Worm (Caenorhabditis elegans) whole organism, young adult: ENCODE data around the gene cif-1.

ENCODE experiments used
- B0019.2 ChIP-seq: fragments of 200-800 bp; sonication (Bioruptor generic); conservative IDR thresholded peaks from 2 replicates; pipeline ENCODE4 v1.3.6; 2022; ENCODE audit warnings: missing genetic modification reagents, missing genetic modification characterization, missing compliant biosample characterization
- F23B12.7 ChIP-seq: sonication (generic microtip); optimal IDR thresholded peaks from 2 replicates; lab custom pipeline; 2017; ENCODE audit warnings: missing genetic modification characterization, mild to moderate bottlenecking, missing compliant biosample characterization, antibody characterized with exemption, moderate library complexity; ENCODE audit not compliant: insufficient read depth
- F37B4.10 ChIP-seq: fragments of 200-800 bp; sonication (Bioruptor generic); IDR thresholded peaks from 2 replicates; pipeline ENCODE4 v1.3.6; 2022; ENCODE audit warnings: missing genetic modification characterization, missing compliant biosample characterization
- F57A8.1 ChIP-seq: fragments of 200-800 bp; sonication (Bioruptor generic); optimal IDR thresholded peaks from 2 replicates; lab custom pipeline; 2018; ENCODE audit warnings: mild to moderate bottlenecking, missing genetic modification characterization, moderate library complexity, missing compliant biosample characterization
- F57C9.4 ChIP-seq: sonication (generic microtip); optimal IDR thresholded peaks from 2 replicates; lab custom pipeline; 2017; ENCODE audit warnings: mild to moderate bottlenecking, missing genetic modification characterization, missing compliant biosample characterization
- Y79H2A.3 ChIP-seq: fragments of 200-800 bp; sonication (Bioruptor generic); conservative IDR thresholded peaks from 2 replicates; pipeline ENCODE4 v1.3.6; 2022; ENCODE audit warnings: missing genetic modification reagents, missing genetic modification characterization, missing compliant biosample characterization
- ZK185.1 ChIP-seq: sonication (generic microtip); optimal IDR thresholded peaks from 2 replicates; lab custom pipeline; 2016; ENCODE audit warnings: mild to moderate bottlenecking, missing genetic modification characterization, missing compliant biosample characterization; ENCODE audit not compliant: poor library complexity, severe bottlenecking
- attf-3 ChIP-seq: fragments of 200-800 bp; sonication (Bioruptor generic); conservative IDR thresholded peaks from 2 replicates; pipeline ENCODE4 v1.3.6; 2022; ENCODE audit warnings: missing genetic modification reagents, missing genetic modification characterization, missing compliant biosample characterization
- attf-5 ChIP-seq: fragments of 200-800 bp; sonication (Bioruptor generic); optimal IDR thresholded peaks from 2 replicates; lab custom pipeline; 2018; ENCODE audit warnings: mild to moderate bottlenecking, missing genetic modification characterization, missing compliant biosample characterization
- attf-6 ChIP-seq: fragments of 200-800 bp; sonication (Bioruptor generic); IDR thresholded peaks from 2 replicates; pipeline ENCODE4 v1.3.6; 2022; ENCODE audit warnings: missing genetic modification reagents, missing genetic modification characterization, missing compliant biosample characterization
- cebp-1 ChIP-seq, 2 experiments: fragments of 200-800 bp in 1 of 2; sonication (Bioruptor generic) in 1 of 2; sonication (generic microtip) in 1 of 2; IDR thresholded peaks in 1 of 2; optimal IDR thresholded peaks in 1 of 2; 2 replicates each; pipeline versions ENCODE4 v1.3.6 to Lab custom; 2017 to 2022; ENCODE audit warnings: missing compliant biosample characterization in 2 of 2, missing genetic modification characterization in 2 of 2, mild to moderate bottlenecking in 1 of 2, missing genetic modification reagents in 1 of 2, moderate library complexity in 1 of 2
- ceh-100 ChIP-seq: fragments of 200-800 bp; sonication (Bioruptor generic); IDR thresholded peaks from 2 replicates; pipeline ENCODE4 v1.3.6; 2022; ENCODE audit warnings: missing genetic modification reagents, missing genetic modification characterization, missing compliant biosample characterization
- ceh-91 ChIP-seq: fragments of 200-800 bp; sonication (Bioruptor generic); IDR thresholded peaks from 2 replicates; pipeline ENCODE4 v1.3.6; 2022; ENCODE audit warnings: missing genetic modification reagents, missing genetic modification characterization, missing compliant biosample characterization
- chd-7 ChIP-seq: sonication (generic microtip); optimal IDR thresholded peaks from 2 replicates; lab custom pipeline; 2016; ENCODE audit warnings: mild to moderate bottlenecking, missing genetic modification characterization, moderate library complexity, missing compliant biosample characterization
- dox-1 ChIP-seq: fragments of 200-800 bp; sonication (Bioruptor generic); IDR thresholded peaks from 2 replicates; pipeline ENCODE4 v1.3.6; 2022; ENCODE audit warnings: missing genetic modification reagents, missing genetic modification characterization, missing compliant biosample characterization
- egl-18 ChIP-seq: fragments of 200-800 bp; sonication (Bioruptor generic); IDR thresholded peaks from 2 replicates; pipeline ENCODE4 v1.3.6; 2022; ENCODE audit warnings: missing genetic modification reagents, missing genetic modification characterization, missing compliant biosample characterization
- egrh-3 ChIP-seq: fragments of 200-800 bp; sonication (Bioruptor generic); IDR thresholded peaks from 2 replicates; pipeline ENCODE4 v1.3.6; 2022; ENCODE audit warnings: missing genetic modification reagents, missing genetic modification characterization, missing compliant biosample characterization
- hmg-20 ChIP-seq: fragments of 200-800 bp; sonication (Bioruptor generic); IDR thresholded peaks from 2 replicates; pipeline ENCODE4 v1.3.6; 2022; ENCODE audit warnings: missing genetic modification reagents, missing genetic modification characterization, missing compliant biosample characterization
- hsf-1 ChIP-seq: fragments of 200-800 bp; sonication (Bioruptor generic); IDR thresholded peaks from 2 replicates; pipeline ENCODE4 v1.3.6; 2022; ENCODE audit warnings: missing genetic modification reagents, missing genetic modification characterization, missing compliant biosample characterization
- let-526 ChIP-seq: fragments of 200-800 bp; sonication (Bioruptor generic); IDR thresholded peaks from 2 replicates; pipeline ENCODE4 v1.3.6; 2022; ENCODE audit warnings: missing genetic modification reagents, missing genetic modification characterization, missing compliant biosample characterization
- let-607 ChIP-seq, 2 experiments: fragments of 200-800 bp in 1 of 2; sonication (Bioruptor generic) in 1 of 2; sonication (generic microtip) in 1 of 2; optimal IDR thresholded peaks; 2 replicates each; lab custom pipeline; 2016 to 2018; ENCODE audit warnings: mild to moderate bottlenecking in 2 of 2, missing compliant biosample characterization in 2 of 2, missing genetic modification characterization in 2 of 2, moderate library complexity in 2 of 2, missing genotype in 1 of 2
- lin-54 ChIP-seq: fragments of 200-800 bp; sonication (Bioruptor generic); optimal IDR thresholded peaks from 2 replicates; lab custom pipeline; 2018; ENCODE audit warnings: mild to moderate bottlenecking, missing genetic modification characterization, missing compliant biosample characterization
- madf-10 ChIP-seq: sonication (generic microtip); optimal IDR thresholded peaks from 2 replicates; lab custom pipeline; 2016; ENCODE audit warnings: mild to moderate bottlenecking, missing genetic modification characterization, missing compliant biosample characterization
- madf-6 ChIP-seq: fragments of 200-800 bp; sonication (Bioruptor generic); IDR thresholded peaks from 2 replicates; pipeline ENCODE4 v1.3.6; 2022; ENCODE audit warnings: missing genetic modification reagents, missing genetic modification characterization, missing compliant biosample characterization
- nfya-2 ChIP-seq: fragments of 200-800 bp; sonication (Bioruptor generic); IDR thresholded peaks from 2 replicates; pipeline ENCODE4 v1.3.6; 2022; ENCODE audit warnings: missing genetic modification reagents, missing genetic modification characterization, missing compliant biosample characterization
- nfyb-1 ChIP-seq: fragments of 200-800 bp; sonication (Bioruptor generic); IDR thresholded peaks from 2 replicates; pipeline ENCODE4 v1.3.6; 2022; ENCODE audit warnings: missing genetic modification reagents, missing genetic modification characterization, missing compliant biosample characterization
- rec-8 ChIP-seq, 2 experiments: sonication (generic microtip); optimal IDR thresholded peaks; 2 replicates each; lab custom pipeline; 2016; ENCODE audit warnings: mild to moderate bottlenecking in 2 of 2, missing genetic modification characterization in 2 of 2, missing genetic modification reagents in 2 of 2, missing genotype in 2 of 2, missing biosample characterization in 1 of 2, missing compliant biosample characterization in 1 of 2, moderate library complexity in 1 of 2
- repo-1 ChIP-seq: sonication (generic microtip); optimal IDR thresholded peaks from 2 replicates; lab custom pipeline; 2017; ENCODE audit warnings: mild to moderate bottlenecking, missing genetic modification characterization, missing compliant biosample characterization
- rpc-1 ChIP-seq, 2 experiments: fragments of 150-350 bp in 1 of 2; sonication (generic microtip) in 1 of 2; optimal IDR thresholded peaks; 2 replicates each; lab custom pipeline; 2014 to 2018; ENCODE audit warnings: missing biosample characterization in 1 of 2, missing genetic modification characterization in 1 of 2, missing genetic modification reagents in 1 of 2, missing genotype in 1 of 2
- snpc-3.4 ChIP-seq: sonication (generic microtip); optimal IDR thresholded peaks from 2 replicates; lab custom pipeline; 2017; ENCODE audit warnings: missing genetic modification characterization, mild to moderate bottlenecking, missing compliant biosample characterization, antibody characterized with exemption, moderate library complexity, missing genotype, missing genetic modification reagents
- snpc-4 ChIP-seq, 5 experiments: fragments of 150-350 bp in 1 of 5; sonication (generic microtip) in 4 of 5; optimal IDR thresholded peaks; 2 replicates each; lab custom pipeline; 2014 to 2018; ENCODE audit warnings: missing genetic modification characterization in 5 of 5, missing biosample characterization in 3 of 5, antibody characterized with exemption in 2 of 5, mild to moderate bottlenecking in 2 of 5, missing compliant biosample characterization in 2 of 5, missing genotype in 2 of 5, moderate library complexity in 2 of 5, missing genetic modification reagents in 1 of 5
- somi-1 ChIP-seq: fragments of 200-800 bp; sonication (Bioruptor generic); optimal IDR thresholded peaks from 2 replicates; lab custom pipeline; 2018; ENCODE audit warnings: mild to moderate bottlenecking, missing genetic modification characterization, missing compliant biosample characterization
- tbx-9 ChIP-seq: sonication (generic microtip); optimal IDR thresholded peaks from 2 replicates; lab custom pipeline; 2016; ENCODE audit warnings: borderline replicate concordance, missing genetic modification characterization, inconsistent platforms, missing compliant biosample characterization
- zfh-2 ChIP-seq: fragments of 200-800 bp; sonication (Bioruptor generic); conservative IDR thresholded peaks from 2 replicates; pipeline ENCODE4 v1.3.6; 2022; ENCODE audit warnings: missing genetic modification reagents, missing genetic modification characterization, missing compliant biosample characterization
- ztf-18 ChIP-seq: sonication (generic microtip); optimal IDR thresholded peaks from 2 replicates; lab custom pipeline; 2016; ENCODE audit warnings: missing genotype, mild to moderate bottlenecking, missing genetic modification characterization, missing compliant biosample characterization
- ztf-26 ChIP-seq: sonication (generic microtip); optimal IDR thresholded peaks from 2 replicates; lab custom pipeline; 2017; ENCODE audit warnings: missing genetic modification characterization, missing compliant biosample characterization
- ztf-3 ChIP-seq: fragments of 200-800 bp; sonication (Bioruptor generic); optimal IDR thresholded peaks from 2 replicates; lab custom pipeline; 2018; ENCODE audit warnings: mild to moderate bottlenecking, missing genetic modification characterization, missing compliant biosample characterization
- ztf-6 ChIP-seq: fragments of 200-800 bp; sonication (Bioruptor generic); IDR thresholded peaks from 2 replicates; pipeline ENCODE4 v1.3.6; 2022; ENCODE audit warnings: missing genetic modification reagents, missing genetic modification characterization, missing compliant biosample characterization

cif-1 gene

ce11 chrIV:4712376-4712775 is 1.8 kb upstream of the cif-1 start, which contains the start of gene yars-2 (continued):
- no peak for TF ChIP-seq egl-18 (GFP tag; lab: Robert Waterston, UW)
- TF ChIP-seq rpc-1 (optimal IDR thresholded peaks at IDR 0.05; lab: Kevin White, UChicago), result no peak
- no peak for TF ChIP-seq rpc-1 (tag; optimal IDR thresholded peaks at IDR 0.05; lab: Kevin White, UChicago)
- no peak for TF ChIP-seq tbx-9 (tag; lab: Kevin White, UChicago)
- TF ChIP-seq ceh-100, result no peak
- no peak for TF ChIP-seq cebp-1 (GFP tag; IDR thresholded peaks at IDR 0.05; lab: Robert Waterston, UW)
- TF ChIP-seq cebp-1 (tag; optimal IDR thresholded peaks at IDR 0.05; lab: Kevin White, UChicago), result no peak
- TF ChIP-seq dox-1, result peak; percentile 73
- TF ChIP-seq nfyb-1 (GFP tag; lab: Robert Waterston, UW), result no peak
- TF ChIP-seq ztf-3 (GFP tag; lab: Kevin White, UChicago), result no peak
- TF ChIP-seq nfya-2 (GFP tag; lab: Robert Waterston, UW), result no peak
- peak; percentile 15 for TF ChIP-seq F23B12.7 (tag; lab: Kevin White, UChicago)
- no peak for TF ChIP-seq ztf-26 (tag; lab: Kevin White, UChicago)
- TF ChIP-seq F57C9.4 (tag; lab: Kevin White, UChicago), result no peak
- TF ChIP-seq F57A8.1 (GFP tag; lab: Kevin White, UChicago), result no peak
- TF ChIP-seq B0019.2 (GFP tag; lab: Robert Waterston, UW), result no peak
- no peak for TF ChIP-seq madf-10 (tag; lab: Kevin White, UChicago)
- no peak for TF ChIP-seq attf-6 (GFP tag; lab: Robert Waterston, UW)
- peak; percentile 26 for TF ChIP-seq snpc-4 (GFP tag; optimal IDR thresholded peaks at IDR 0.05; lab: Kevin White, UChicago)
- TF ChIP-seq snpc-4 (tag; optimal IDR thresholded peaks at IDR 0.05; lab: Kevin White, UChicago), result peak in 2 of 4 experiments; percentile 13 to 32
- no peak for TF ChIP-seq attf-3 (GFP tag; lab: Robert Waterston, UW)
- no peak for TF ChIP-seq zfh-2
- no peak for TF ChIP-seq chd-7 (tag; lab: Kevin White, UChicago)
- no peak for TF ChIP-seq Y79H2A.3 (GFP tag; lab: Robert Waterston, UW)
- TF ChIP-seq somi-1 (GFP tag; lab: Kevin White, UChicago), result no peak
- no peak for TF ChIP-seq repo-1
- TF ChIP-seq ceh-91, result no peak
- peak in 1 of 2 experiments; percentile 33 for TF ChIP-seq rec-8 (tag; optimal IDR thresholded peaks at IDR 0.05; lab: Kevin White, UChicago)
- no peak for TF ChIP-seq egrh-3 (GFP tag; lab: Robert Waterston, UW)
- TF ChIP-seq attf-5 (GFP tag; lab: Kevin White, UChicago), result peak; percentile 25
- TF ChIP-seq ztf-18, result no peak
- no peak for TF ChIP-seq ZK185.1 (tag; lab: Kevin White, UChicago)
- TF ChIP-seq let-607 (tag; optimal IDR thresholded peaks at IDR 0.05; lab: Kevin White, UChicago), result peak in 1 of 2 experiments; percentile 13
- TF ChIP-seq hsf-1, result 0 out of 2 replicates have a peak, but pooled peaks have one; percentile 34
- TF ChIP-seq lin-54 (GFP tag; lab: Kevin White, UChicago), result peak; percentile 23
- peak; percentile 32 for TF ChIP-seq madf-6 (GFP tag; lab: Robert Waterston, UW)
- TF ChIP-seq hmg-20 (GFP tag; lab: Robert Waterston, UW), result no peak
- TF ChIP-seq snpc-3.4, result no peak
- 0 out of 2 replicates have a peak, but pooled peaks have one; percentile 41 for TF ChIP-seq ztf-6
- TF ChIP-seq F37B4.10 (GFP tag; lab: Robert Waterston, UW), result no peak
- TF ChIP-seq let-526 (GFP tag; lab: Robert Waterston, UW), result no peak
